Worm (Caenorhabditis elegans): ENCODE results near the gene F07F6.4.

The F07F6.4 gene

DNA sequence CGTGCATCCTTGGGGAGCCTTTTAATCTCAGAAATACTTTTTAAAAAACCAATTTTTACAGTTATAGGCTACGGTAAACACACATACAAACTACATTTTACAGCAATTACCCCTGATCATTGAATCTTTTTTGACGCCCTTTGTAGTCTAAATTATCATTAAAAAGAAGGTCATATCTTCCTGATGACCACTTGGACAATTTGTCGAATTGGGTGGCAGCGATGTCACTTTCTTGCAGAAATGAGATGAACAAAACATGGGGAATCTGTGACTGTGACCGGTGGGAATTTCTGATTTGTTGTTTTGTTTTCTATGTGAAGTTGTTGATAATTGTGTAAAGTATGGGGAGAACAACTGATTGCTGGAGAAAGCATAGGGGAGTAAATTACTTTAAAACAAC, 20.2 kb upstream of the F07F6.4 start:
- TF ChIP-seq sox-4 (tag; optimal IDR thresholded peaks at IDR 0.05) (no peak), ztf-16 (tag; optimal IDR thresholded peaks at IDR 0.05) (no peak), ama-1 (optimal IDR thresholded peaks at IDR 0.05) (no peak), rnt-1 (tag; optimal IDR thresholded peaks at IDR 0.05) (no peak)

DNA sequence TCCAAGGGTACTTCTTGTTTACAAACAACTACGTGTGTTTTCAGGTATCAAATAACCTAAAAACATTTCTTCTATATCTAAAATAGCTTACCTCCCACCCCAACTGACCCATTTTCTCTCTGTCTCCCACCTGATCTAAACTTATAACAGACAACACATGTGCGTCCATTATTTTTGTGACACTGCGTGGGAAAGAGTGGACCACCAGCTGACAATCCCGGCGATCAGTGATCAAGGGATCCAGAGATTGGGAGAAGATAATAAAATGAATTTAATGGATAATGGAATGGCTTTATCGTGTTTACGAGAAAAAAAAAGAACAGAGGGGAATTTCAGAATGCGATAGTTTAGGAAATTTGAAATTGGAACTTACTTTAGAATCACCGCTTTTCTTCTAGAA, 19.8 kb upstream of the F07F6.4 start:
- TF ChIP-seq ceh-18 (tag; optimal IDR thresholded peaks at IDR 0.05) (peak; percentile 23), ttx-3 (tag; optimal IDR thresholded peaks at IDR 0.05) (no peak), unc-55 (GFP tag; optimal IDR thresholded peaks at IDR 0.05) (peak; percentile 77)

- TF ChIP-seq Y22D7AL.16 (tag; optimal IDR thresholded peaks at IDR 0.05) (no peak), pax-1 (tag; optimal IDR thresholded peaks at IDR 0.05) (no peak)
Measured at ce11 chrII:5447381-5447780, 18.0 kb upstream of the F07F6.4 start, which contains the start of gene cex-1. Gene cex-1, plus strand, starts transcription at chrII:5447681.

- TF ChIP-seq hlh-13 (GFP tag; optimal IDR thresholded peaks at IDR 0.05) (no peak), dmd-4 (tag; optimal IDR thresholded peaks at IDR 0.05; ENCODE audit: borderline replicate concordance) (no peak), unc-3 (GFP tag; conservative IDR thresholded peaks at IDR 0.05) (no peak), unc-3 (tag; optimal IDR thresholded peaks at IDR 0.05) (no peak), pag-3 (tag; optimal IDR thresholded peaks at IDR 0.05; ENCODE audit: borderline replicate concordance) (no peak), ets-4 (tag; optimal IDR thresholded peaks at IDR 0.05) (no peak), pha-4 (tag; optimal IDR thresholded peaks at IDR 0.05) (no peak), K09A11.1 (tag; optimal IDR thresholded peaks at IDR 0.05; ENCODE audit: insufficient read depth) (no peak), rnt-1 (tag; optimal IDR thresholded peaks at IDR 0.05) (no peak)
Measured at ce11 chrII:5446506-5446905, 17.1 kb upstream of the F07F6.4 start, which contains the start of gene nmr-1. Gene nmr-1, minus strand, starts transcription at chrII:5446606.

- TF ChIP-seq fax-1 (tag; optimal IDR thresholded peaks at IDR 0.05): no peak
- TF ChIP-seq ceh-34 (tag; optimal IDR thresholded peaks at IDR 0.05): no peak
- no peak for TF ChIP-seq pat-9 (tag; optimal IDR thresholded peaks at IDR 0.05)
- TF ChIP-seq Y22D7AL.16 (tag; optimal IDR thresholded peaks at IDR 0.05): no peak
- no peak for TF ChIP-seq hlh-13 (GFP tag; optimal IDR thresholded peaks at IDR 0.05)
- no peak for TF ChIP-seq npax-4 (tag; optimal IDR thresholded peaks at IDR 0.05)
Measured at ce11 chrII:5437586-5437985, 8.2 kb upstream of the F07F6.4 start, which contains the start of gene F07F6.1. Gene F07F6.1, plus strand, starts transcription at chrII:5437886.

DNA sequence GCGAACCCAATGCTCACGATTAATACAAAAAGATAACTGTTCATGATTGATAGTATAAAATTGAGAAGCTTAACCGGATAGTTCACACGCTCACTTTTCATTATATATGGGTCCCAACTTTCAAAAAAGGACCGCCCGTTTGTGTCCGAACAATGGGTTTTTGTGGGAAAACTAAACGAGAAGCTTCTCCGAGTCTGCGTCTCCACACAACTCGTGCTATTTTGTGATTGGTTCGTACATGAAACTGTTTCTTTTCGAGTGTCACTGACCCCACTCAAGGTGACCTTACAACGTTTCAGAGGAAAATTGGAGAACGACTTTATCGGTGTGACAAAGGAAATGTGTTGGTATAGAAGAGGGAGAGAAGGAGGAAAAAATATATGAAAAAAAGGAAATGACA, 7.5 kb upstream of the F07F6.4 start, which contains the start of gene dct-5:
TSS of gene dct-5 (minus strand) at position 101 of the 400 bp plus-strand sequence.
- TF ChIP-seq pag-3 (tag; optimal IDR thresholded peaks at IDR 0.05; ENCODE audit: borderline replicate concordance) (no peak), dve-1 (tag; optimal IDR thresholded peaks at IDR 0.05) (no peak), mec-3 (tag; optimal IDR thresholded peaks at IDR 0.05; ENCODE audit: borderline replicate concordance) (no peak), syd-9 (tag; optimal IDR thresholded peaks at IDR 0.05) (no peak), ahr-1 (tag; optimal IDR thresholded peaks at IDR 0.05) (no peak), C38D4.7 (GFP tag; optimal IDR thresholded peaks at IDR 0.05) (no peak), sdc-2 (tag; optimal IDR thresholded peaks at IDR 0.05) (no peak), ceh-45 (GFP tag; IDR thresholded peaks at IDR 0.05) (no peak), ceh-22 (tag; optimal IDR thresholded peaks at IDR 0.05) (no peak), ceh-18 (tag; optimal IDR thresholded peaks at IDR 0.05) (no peak)

DNA sequence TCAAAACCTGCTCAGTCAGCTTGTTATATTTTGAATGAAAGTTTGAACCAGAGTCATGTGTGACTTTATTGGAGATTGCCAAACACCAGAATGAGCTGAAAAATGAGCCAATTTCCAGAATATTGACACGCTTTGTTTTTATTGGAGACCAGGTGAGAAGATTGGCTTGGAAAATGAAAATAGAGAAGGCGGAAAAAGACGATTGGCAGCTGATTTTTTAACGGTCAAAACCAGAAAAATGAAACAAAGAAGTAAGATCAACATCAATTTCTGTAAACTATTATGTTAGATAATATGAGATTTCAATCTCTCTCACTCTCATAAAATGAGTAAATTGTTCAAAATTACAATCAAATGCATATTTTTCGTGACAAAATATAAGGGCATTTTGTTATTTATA, 3.7 kb upstream of the F07F6.4 start, which contains the start of gene srx-114:
TSS of gene srx-114 (minus strand) at position 101 of the 400 bp plus-strand sequence.
- no peak for TF ChIP-seq C08G9.2 (tag; optimal IDR thresholded peaks at IDR 0.05)
- no peak for TF ChIP-seq hlh-8 (tag; optimal IDR thresholded peaks at IDR 0.05)
- no peak for TF ChIP-seq dve-1 (tag; optimal IDR thresholded peaks at IDR 0.05)
- TF ChIP-seq Y22D7AL.16 (tag; optimal IDR thresholded peaks at IDR 0.05): no peak
- TF ChIP-seq pag-3 (tag; optimal IDR thresholded peaks at IDR 0.05; ENCODE audit: borderline replicate concordance): no peak
- TF ChIP-seq fkh-10 (GFP tag; optimal IDR thresholded peaks at IDR 0.05): no peak
- no peak for TF ChIP-seq ceh-18 (tag; optimal IDR thresholded peaks at IDR 0.05)
- no peak for TF ChIP-seq zip-5 (tag; optimal IDR thresholded peaks at IDR 0.05)
- TF ChIP-seq T23F11.4 (GFP tag; optimal IDR thresholded peaks at IDR 0.05): no peak
- TF ChIP-seq hlh-15 (tag; optimal IDR thresholded peaks at IDR 0.05): no peak
- TF ChIP-seq sox-4 (tag; optimal IDR thresholded peaks at IDR 0.05): no peak
- no peak for TF ChIP-seq pax-1 (tag; optimal IDR thresholded peaks at IDR 0.05)
- no peak for TF ChIP-seq nhr-11 (tag; optimal IDR thresholded peaks at IDR 0.05)

All from whole organism, late embryonic.